Fruit fly (Drosophila melanogaster) whole organism, wandering third instar larva: ENCODE data around the gene CG1271.

Experiments
- CG32264 ChIP-seq: fragments of 200-800 bp; sonication (Bioruptor generic); optimal IDR thresholded peaks from 2 replicates; lab custom pipeline; 2016; ENCODE audit warnings: missing biosample characterization, missing genetic modification characterization
- psq ChIP-seq: fragments of 200-800 bp; sonication (Bioruptor generic); optimal IDR thresholded peaks from 3 replicates; lab custom pipeline; 2017; ENCODE audit warnings: missing biosample characterization, mild to moderate bottlenecking, missing genetic modification characterization, moderate library complexity
- rgr ChIP-seq: fragments of 200-800 bp; sonication (Bioruptor generic); optimal IDR thresholded peaks from 3 replicates; lab custom pipeline; 2016; ENCODE audit warnings: missing biosample characterization, mild to moderate bottlenecking, missing genetic modification characterization
- usp ChIP-seq: fragments of >200 bp; optimal IDR thresholded peaks from 2 replicates; lab custom pipeline; 2017; ENCODE audit warnings: missing biosample characterization, missing genetic modification characterization

- TF ChIP-seq usp (GFP tag; lab: Kevin White, UChicago) (no peak), CG32264 (GFP tag; lab: Kevin White, UChicago) (no peak), rgr (GFP tag; lab: Kevin White, UChicago) (no peak), psq (GFP tag; lab: Kevin White, UChicago) (no peak)
Observed at dm6 chr3L:3054099-3054498, 1.8 kb downstream of the CG1271 start.
